Worm (Caenorhabditis elegans) whole organism, L4 larva: ENCODE data around the gene Y5F2A.4.

Experiments used
- Y5F2A.4 ChIP-seq: fragments of 200-800 bp; sonication (Bioruptor generic); optimal IDR thresholded peaks from 2 replicates; lab custom pipeline; 2018; ENCODE audit warnings: mild to moderate bottlenecking, missing genetic modification characterization, missing compliant biosample characterization
- aha-1 ChIP-seq: fragments of 150-350 bp; peaks from one replicate; lab custom pipeline; 2014; ENCODE audit warnings: missing biosample characterization, missing genetic modification characterization
- aly-2 ChIP-seq: sonication (generic microtip); optimal IDR thresholded peaks from 2 replicates; lab custom pipeline; 2018; ENCODE audit warnings: missing biosample characterization, missing genetic modification characterization
- ama-1 ChIP-seq: fragments of 150-350 bp; optimal IDR thresholded peaks from 2 replicates; lab custom pipeline; 2014; ENCODE audit warnings: inconsistent platforms, mixed read lengths
- egl-27 ChIP-seq: sonication (generic microtip); optimal IDR thresholded peaks from 3 replicates; lab custom pipeline; 2017; ENCODE audit warnings: missing biosample characterization, missing genetic modification reagents, missing genetic modification characterization
- mxl-3 ChIP-seq: fragments of 200-800 bp; sonication (Bioruptor generic); optimal IDR thresholded peaks from 2 replicates; lab custom pipeline; 2018; ENCODE audit warnings: mild to moderate bottlenecking, missing genetic modification characterization, missing compliant biosample characterization
- nhr-10 ChIP-seq: fragments of 150-350 bp; optimal IDR thresholded peaks from 2 replicates; lab custom pipeline; 2014; ENCODE audit warnings: missing biosample characterization, missing genetic modification characterization
- nhr-237 ChIP-seq: sonication (generic microtip); optimal IDR thresholded peaks from 2 replicates; lab custom pipeline; 2017; ENCODE audit warnings: missing biosample characterization, missing genetic modification characterization
- nhr-76 ChIP-seq: fragments of 150-350 bp; optimal IDR thresholded peaks from 2 replicates; lab custom pipeline; 2014; ENCODE audit warnings: missing biosample characterization, missing genetic modification characterization
- unc-130 ChIP-seq: sonication (generic microtip); optimal IDR thresholded peaks from 2 replicates; lab custom pipeline; 2016; ENCODE audit warnings: missing genetic modification reagents, missing genetic modification characterization, missing compliant biosample characterization
- zag-1 ChIP-seq: fragments of 150-350 bp; optimal IDR thresholded peaks from 2 replicates; lab custom pipeline; 2014; ENCODE audit warnings: missing biosample characterization, missing genetic modification characterization
- zfp-3 ChIP-seq: fragments of 200-800 bp; sonication (Bioruptor generic); conservative IDR thresholded peaks from 2 replicates; pipeline ENCODE4 v1.3.6; 2022; ENCODE audit warnings: missing genetic modification reagents, missing genetic modification characterization, missing compliant biosample characterization

- TF ChIP-seq egl-27 (no peak), ama-1 (lab: Kevin White, UChicago) (no peak), nhr-10 (tag; lab: Kevin White, UChicago) (no peak), nhr-76 (tag; lab: Kevin White, UChicago) (no peak), aly-2 (tag; lab: Kevin White, UChicago) (no peak), zfp-3 (no peak), zag-1 (tag; lab: Kevin White, UChicago) (no peak), nhr-237 (tag; lab: Kevin White, UChicago) (no peak), aha-1 (tag; lab: Kevin White, UChicago) (no peak), Y5F2A.4 (no peak), mxl-3 (GFP tag; lab: Kevin White, UChicago) (no peak), unc-130 (GFP tag; lab: Kevin White, UChicago) (no peak)
Measured at ce11 chrIV:11078482-11078881, at the start of gene Y5F2A.4.
